Fruit fly (Drosophila melanogaster) whole organism, embryonic: ENCODE measurements around the gene Dpm3.

Source experiments
- Ada2b ChIP-seq: fragments of 200-800 bp; sonication (Bioruptor generic); IDR thresholded peaks from 2 replicates; pipeline ENCODE4 v1.3.6; 2022; ENCODE audit warnings: missing biosample characterization, missing genetic modification characterization
- Asciz ChIP-seq: fragments of 200-800 bp; sonication (Bioruptor generic); optimal IDR thresholded peaks from 2 replicates; lab custom pipeline; 2017; ENCODE audit warnings: missing biosample characterization, mild to moderate bottlenecking, missing genetic modification characterization, missing genetic modification reagents
- Atf3 ChIP-seq: fragments of 200-800 bp; sonication (Bioruptor generic); optimal IDR thresholded peaks from 3 replicates; lab custom pipeline; 2016; ENCODE audit warnings: missing biosample characterization, missing genetic modification characterization
- Bgb ChIP-seq: fragments of 200-800 bp; sonication (Bioruptor generic); IDR thresholded peaks from 2 replicates; pipeline ENCODE4 v1.3.6; 2022; ENCODE audit warnings: missing biosample characterization, missing genetic modification characterization; ENCODE audit not compliant: partially characterized antibody
- Blimp-1 ChIP-seq: fragments of 200-800 bp; sonication (Bioruptor generic); optimal IDR thresholded peaks from 3 replicates; lab custom pipeline; 2018; ENCODE audit warnings: missing biosample characterization, missing genetic modification characterization, mild to moderate bottlenecking, moderate library complexity, missing genetic modification reagents
- BtbVII ChIP-seq: fragments of 200-800 bp; sonication (Bioruptor generic); optimal IDR thresholded peaks from 3 replicates; lab custom pipeline; 2017; ENCODE audit warnings: missing biosample characterization, mild to moderate bottlenecking, missing genetic modification characterization
- Bteb2 ChIP-seq: fragments of 200-800 bp; sonication (Bioruptor generic); optimal IDR thresholded peaks from 2 replicates; lab custom pipeline; 2016; ENCODE audit warnings: missing biosample characterization, missing genetic modification characterization
- CG1024 ChIP-seq: fragments of 200-800 bp; sonication (Bioruptor generic); IDR thresholded peaks from 2 replicates; pipeline ENCODE4 v1.3.6; 2022; ENCODE audit warnings: missing biosample characterization, missing genetic modification characterization
- CG14667 ChIP-seq: fragments of 200-800 bp; sonication (Bioruptor generic); IDR thresholded peaks from 2 replicates; pipeline ENCODE4 v1.3.6; 2022; ENCODE audit warnings: missing biosample characterization, missing genetic modification characterization
- CG14710 ChIP-seq: fragments of 200-800 bp; sonication (Bioruptor generic); optimal IDR thresholded peaks from 3 replicates; lab custom pipeline; 2019; ENCODE audit warnings: missing biosample characterization, mild to moderate bottlenecking, missing genetic modification characterization, moderate library complexity
- CG14860 ChIP-seq: fragments of 200-800 bp; sonication (Bioruptor generic); IDR thresholded peaks from 3 replicates; pipeline ENCODE4 v1.3.6; 2022; ENCODE audit warnings: missing biosample characterization, missing genetic modification characterization; ENCODE audit not compliant: partially characterized antibody
- CG14965 ChIP-seq: fragments of 200-800 bp; sonication (Bioruptor generic); optimal IDR thresholded peaks from 2 replicates; lab custom pipeline; 2016; ENCODE audit warnings: missing biosample characterization, missing genetic modification characterization, borderline replicate concordance
- CG15514 ChIP-seq: fragments of 200-800 bp; sonication (Bioruptor generic); optimal IDR thresholded peaks from 3 replicates; lab custom pipeline; 2017; ENCODE audit warnings: missing biosample characterization, missing genetic modification characterization, mild to moderate bottlenecking, moderate library complexity, missing genetic modification reagents
- CG1602 ChIP-seq: fragments of 200-800 bp; sonication (Bioruptor generic); optimal IDR thresholded peaks from 3 replicates; lab custom pipeline; 2016; ENCODE audit warnings: missing biosample characterization, missing genetic modification characterization
- CG16779 ChIP-seq: fragments of 200-800 bp; sonication (Bioruptor generic); IDR thresholded peaks from 2 replicates; pipeline ENCODE4 v1.3.6; 2022; ENCODE audit warnings: missing biosample characterization, missing genetic modification characterization
- CG18599 ChIP-seq: fragments of 200-800 bp; sonication (Bioruptor generic); optimal IDR thresholded peaks from 3 replicates; lab custom pipeline; 2017; ENCODE audit warnings: missing biosample characterization, missing genetic modification characterization, mild to moderate bottlenecking, moderate library complexity, missing genetic modification reagents
- CG2678 ChIP-seq: fragments of 200-800 bp; sonication (Bioruptor generic); optimal IDR thresholded peaks from 3 replicates; lab custom pipeline; 2019; ENCODE audit warnings: missing biosample characterization, mild to moderate bottlenecking, missing genetic modification characterization, moderate library complexity
- CG31365 ChIP-seq: fragments of 200-800 bp; sonication (Bioruptor generic); optimal IDR thresholded peaks from 2 replicates; lab custom pipeline; 2018; ENCODE audit warnings: missing biosample characterization, mild to moderate bottlenecking, missing genetic modification characterization
- CG4328 ChIP-seq: fragments of 200-800 bp; sonication (Bioruptor generic); optimal IDR thresholded peaks from 3 replicates; lab custom pipeline; 2017; ENCODE audit warnings: missing biosample characterization, missing genetic modification reagents, missing genetic modification characterization
- CG6272 ChIP-seq: fragments of 200-800 bp; sonication (Bioruptor generic); IDR thresholded peaks from 2 replicates; pipeline ENCODE4 v1.3.6; 2022; ENCODE audit warnings: missing biosample characterization, missing genetic modification characterization
- CG9437 ChIP-seq: fragments of 200-800 bp; sonication (Bioruptor generic); optimal IDR thresholded peaks from 2 replicates; lab custom pipeline; 2018; ENCODE audit warnings: missing biosample characterization, mild to moderate bottlenecking, missing genetic modification characterization
- Dfd ChIP-seq, 2 experiments: fragments of >200 bp; optimal IDR thresholded peaks; 2 replicates each; lab custom pipeline; 2017; ENCODE audit warnings: missing biosample characterization in 2 of 2, missing genetic modification characterization in 2 of 2
- Dp ChIP-seq: fragments of 200-800 bp; sonication (Bioruptor generic); optimal IDR thresholded peaks from 2 replicates; lab custom pipeline; 2018; ENCODE audit warnings: missing biosample characterization, mild to moderate bottlenecking, missing genetic modification characterization, moderate library complexity
- Elba2 ChIP-seq: fragments of 200-800 bp; sonication (Bioruptor generic); optimal IDR thresholded peaks from 3 replicates; lab custom pipeline; 2016; ENCODE audit warnings: missing biosample characterization, missing genetic modification characterization
- Fer3 ChIP-seq: fragments of 200-800 bp; sonication (Bioruptor generic); optimal IDR thresholded peaks from 2 replicates; lab custom pipeline; 2018; ENCODE audit warnings: missing biosample characterization, mild to moderate bottlenecking, missing genetic modification characterization, moderate library complexity
- Hr39 ChIP-seq: fragments of >200 bp; optimal IDR thresholded peaks from 2 replicates; lab custom pipeline; 2017
- Mrtf ChIP-seq: fragments of 200-800 bp; sonication (Bioruptor generic); IDR thresholded peaks from 3 replicates; pipeline ENCODE4 v1.3.6; 2022; ENCODE audit warnings: missing biosample characterization, missing genetic modification characterization
- NFAT ChIP-seq: fragments of 200-800 bp; sonication (Bioruptor generic); IDR thresholded peaks from 2 replicates; pipeline ENCODE4 v1.3.6; 2022; ENCODE audit warnings: missing biosample characterization, missing genetic modification characterization
- Nf-YA ChIP-seq: fragments of 200-800 bp; sonication (Bioruptor generic); IDR thresholded peaks from 2 replicates; pipeline ENCODE4 v1.3.6; 2022; ENCODE audit warnings: missing biosample characterization, missing genetic modification characterization
- Opbp ChIP-seq: fragments of 200-800 bp; sonication (Bioruptor generic); IDR thresholded peaks from 3 replicates; pipeline ENCODE4 v1.3.6; 2022; ENCODE audit warnings: missing biosample characterization, missing genetic modification characterization; ENCODE audit not compliant: partially characterized antibody
- Ravus ChIP-seq: fragments of 200-800 bp; sonication (Bioruptor generic); IDR thresholded peaks from 2 replicates; pipeline ENCODE4 v1.3.6; 2022; ENCODE audit warnings: missing biosample characterization, missing genetic modification characterization
- Rx ChIP-seq: fragments of 200-800 bp; sonication (Bioruptor generic); IDR thresholded peaks from 2 replicates; pipeline ENCODE4 v1.3.6; 2022; ENCODE audit warnings: missing biosample characterization, missing genetic modification characterization
- Scr ChIP-seq: fragments of 200-800 bp; sonication (Bioruptor generic); IDR thresholded peaks from 2 replicates; pipeline ENCODE4 v1.3.6; 2022; ENCODE audit warnings: missing biosample characterization, missing genetic modification characterization; ENCODE audit not compliant: partially characterized antibody
- Six4 ChIP-seq: fragments of 200-800 bp; sonication (Bioruptor generic); optimal IDR thresholded peaks from 2 replicates; lab custom pipeline; 2016; ENCODE audit warnings: missing biosample characterization, missing genetic modification characterization
- Usf ChIP-seq: fragments of 200-800 bp; sonication (Bioruptor generic); optimal IDR thresholded peaks from 2 replicates; lab custom pipeline; 2017; ENCODE audit warnings: missing genotype, missing biosample characterization, missing genetic modification characterization
- Xrp1 ChIP-seq: fragments of 200-800 bp; sonication (Bioruptor generic); IDR thresholded peaks from 2 replicates; pipeline ENCODE4 v1.3.6; 2022; ENCODE audit warnings: missing biosample characterization, missing genetic modification characterization
- amos ChIP-seq: fragments of 200-800 bp; sonication (Bioruptor generic); IDR thresholded peaks from 2 replicates; pipeline ENCODE4 v1.3.6; 2022; ENCODE audit warnings: missing biosample characterization, missing genetic modification characterization; ENCODE audit not compliant: partially characterized antibody
- bab2 ChIP-seq: fragments of 200-800 bp; sonication (Bioruptor generic); optimal IDR thresholded peaks from 2 replicates; lab custom pipeline; 2016; ENCODE audit warnings: missing biosample characterization, missing genetic modification characterization
- bigmax ChIP-seq: fragments of 200-800 bp; sonication (Bioruptor generic); optimal IDR thresholded peaks from 2 replicates; lab custom pipeline; 2018; ENCODE audit warnings: missing biosample characterization, mild to moderate bottlenecking, missing genetic modification characterization
- caup ChIP-seq: fragments of 200-800 bp; sonication (Bioruptor generic); optimal IDR thresholded peaks from 3 replicates; lab custom pipeline; 2017; ENCODE audit warnings: missing biosample characterization, mild to moderate bottlenecking, missing genetic modification characterization, moderate library complexity; ENCODE audit not compliant: severe bottlenecking
- chinmo ChIP-seq: fragments of 200-800 bp; sonication (Bioruptor generic); IDR thresholded peaks from 4 replicates; pipeline ENCODE4 v1.3.6; 2022; ENCODE audit warnings: missing biosample characterization, missing genetic modification characterization; ENCODE audit not compliant: partially characterized antibody
- corto ChIP-seq: fragments of 200-800 bp; sonication (Bioruptor generic); optimal IDR thresholded peaks from 2 replicates; lab custom pipeline; 2016; ENCODE audit warnings: missing biosample characterization, mild to moderate bottlenecking, missing genetic modification characterization, moderate library complexity
- dati ChIP-seq: fragments of 200-800 bp; sonication (Bioruptor generic); IDR thresholded peaks from 2 replicates; pipeline ENCODE4 v1.3.6; 2022; ENCODE audit warnings: missing biosample characterization, missing genetic modification characterization
- fd3F ChIP-seq: fragments of 200-800 bp; sonication (Bioruptor generic); optimal IDR thresholded peaks from 2 replicates; lab custom pipeline; 2018; ENCODE audit warnings: missing biosample characterization, mild to moderate bottlenecking, missing genetic modification characterization, moderate library complexity
- h ChIP-seq: fragments of >200 bp; optimal IDR thresholded peaks from 2 replicates; lab custom pipeline; 2017
- kni ChIP-seq: fragments of 200-800 bp; sonication (Bioruptor generic); optimal IDR thresholded peaks from 3 replicates; lab custom pipeline; 2017; ENCODE audit warnings: mild to moderate bottlenecking, missing biosample characterization, missing genetic modification reagents, missing genetic modification characterization
- maf-S ChIP-seq: fragments of 200-800 bp; sonication (Bioruptor generic); optimal IDR thresholded peaks from 2 replicates; lab custom pipeline; 2016; ENCODE audit warnings: missing biosample characterization, missing genetic modification characterization
- schlank ChIP-seq: fragments of 200-800 bp; sonication (Bioruptor generic); optimal IDR thresholded peaks from 2 replicates; lab custom pipeline; 2018; ENCODE audit warnings: missing biosample characterization, mild to moderate bottlenecking, missing genetic modification characterization
- slou ChIP-seq: fragments of 200-800 bp; sonication (Bioruptor generic); optimal IDR thresholded peaks from 3 replicates; lab custom pipeline; 2016; ENCODE audit warnings: missing biosample characterization, missing genetic modification characterization
- stc ChIP-seq: fragments of 200-800 bp; sonication (Bioruptor generic); IDR thresholded peaks from 2 replicates; pipeline ENCODE4 v1.3.6; 2022; ENCODE audit warnings: missing biosample characterization, missing genetic modification characterization
- trh ChIP-seq: fragments of 200-800 bp; sonication (Bioruptor generic); optimal IDR thresholded peaks from 2 replicates; lab custom pipeline; 2016; ENCODE audit warnings: missing biosample characterization, missing genetic modification characterization
- twi ChIP-seq: fragments of 200-800 bp; optimal IDR thresholded peaks from 2 replicates; lab custom pipeline; 2019; ENCODE audit warnings: missing biosample characterization, mild to moderate bottlenecking, missing genetic modification characterization, moderate library complexity

Dpm3 gene

DNA sequence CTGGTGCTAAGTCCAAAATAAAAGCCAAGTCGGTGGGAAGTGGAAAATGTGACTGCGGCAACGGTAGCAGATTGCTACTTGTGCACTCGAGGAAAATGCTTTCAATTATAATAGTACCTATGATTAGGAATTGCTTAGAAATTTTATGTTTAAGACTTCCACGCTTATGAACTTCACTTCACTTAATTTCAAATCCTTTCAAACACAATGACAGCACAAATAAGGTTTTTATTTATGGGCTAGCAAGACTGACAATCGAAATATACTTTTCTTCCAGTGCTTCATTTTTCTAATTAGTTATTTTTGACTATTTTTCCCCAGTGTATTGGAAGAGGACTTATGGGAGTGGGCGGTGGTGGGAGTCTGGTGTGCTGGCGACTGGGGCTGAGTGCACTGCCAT, 45.5 kb upstream of the Dpm3 start (continued):
- TF ChIP-seq Scr (GFP tag; lab: Robert Waterston, UW) (no peak), CG18599 (GFP tag; lab: Kevin White, UChicago) (no peak), Blimp-1 (GFP tag; lab: Kevin White, UChicago) (peak; percentile 75), CG4328 (GFP tag; lab: Kevin White, UChicago) (no peak), h (lab: Kevin White, UChicago) (no peak), trh (GFP tag; lab: Kevin White, UChicago) (no peak), caup (GFP tag; lab: Kevin White, UChicago) (no peak), kni (no peak), CG2678 (tag; lab: Kevin White, UChicago) (peak; percentile 65), CG14667 (no peak), slou (GFP tag; lab: Kevin White, UChicago) (no peak), CG6272 (GFP tag; lab: Robert Waterston, UW) (no peak), CG16779 (GFP tag; lab: Robert Waterston, UW) (no peak), CG14860 (GFP tag; lab: Robert Waterston, UW) (no peak), Asciz (GFP tag; lab: Kevin White, UChicago) (peak; percentile 38), Hr39 (lab: Kevin White, UChicago) (no peak), Rx (GFP tag; lab: Robert Waterston, UW) (no peak), Elba2 (GFP tag; lab: Kevin White, UChicago) (no peak), CG31365 (no peak), twi (no peak), CG14710 (tag; lab: Kevin White, UChicago) (peak; percentile 62), amos (GFP tag; lab: Robert Waterston, UW) (no peak), Dp (GFP tag; lab: Kevin White, UChicago) (no peak), CG1024 (GFP tag; lab: Robert Waterston, UW) (no peak), maf-S (no peak), Ravus (GFP tag; lab: Robert Waterston, UW) (no peak), chinmo (no peak), BtbVII (GFP tag; lab: Kevin White, UChicago) (no peak), Opbp (GFP tag; lab: Robert Waterston, UW) (no peak), Dfd (GFP tag; optimal IDR thresholded peaks at IDR 0.05; lab: Kevin White, UChicago) (no peak), Bteb2 (GFP tag; lab: Kevin White, UChicago) (no peak), CG14965 (GFP tag; lab: Kevin White, UChicago) (no peak), Mrtf (no peak), corto (GFP tag; lab: Kevin White, UChicago) (no peak), Bgb (GFP tag; lab: Robert Waterston, UW) (no peak), Six4 (peak; percentile 4), Atf3 (GFP tag; lab: Kevin White, UChicago) (no peak), dati (GFP tag; lab: Robert Waterston, UW) (no peak), Nf-YA (GFP tag; lab: Robert Waterston, UW) (no peak), Fer3 (tag; lab: Kevin White, UChicago) (no peak), Ada2b (no peak), schlank (tag; lab: Kevin White, UChicago) (no peak), bigmax (GFP tag; lab: Kevin White, UChicago) (no peak), CG9437 (GFP tag; lab: Kevin White, UChicago) (no peak), CG1602 (GFP tag; lab: Kevin White, UChicago) (peak; percentile 21), fd3F (GFP tag; lab: Kevin White, UChicago) (no peak), stc (GFP tag; lab: Robert Waterston, UW) (no peak), NFAT (GFP tag; lab: Robert Waterston, UW) (no peak), Xrp1 (GFP tag; lab: Robert Waterston, UW) (0 out of 2 replicates have a peak, but pooled peaks have one; percentile 47), CG15514 (no peak), bab2 (GFP tag; lab: Kevin White, UChicago) (peak; percentile 15), Usf (GFP tag; lab: Kevin White, UChicago) (no peak)
- TF ChIP-seq, all 482 proteins: peak for 102
